Fruit fly (Drosophila melanogaster): ENCODE results near the gene CG32344.

dm6 chr3L:276736-277487 lies 47.6 kb downstream of the CG32344 start, which contains the start of gene RhoGEF3:
- TF ChIP-seq ovo (GFP tag; optimal IDR thresholded peaks at IDR 0.05) (no peak), bab1 (GFP tag; optimal IDR thresholded peaks at IDR 0.05) (no peak), CG14711 (tag; optimal IDR thresholded peaks at IDR 0.05) (no peak), CG33017 (tag; optimal IDR thresholded peaks at IDR 0.05) (no peak), CG1620 (GFP tag; optimal IDR thresholded peaks at IDR 0.05) (no peak), Crg-1 (GFP tag; optimal IDR thresholded peaks at IDR 0.05) (no peak), kay (GFP tag; ENCODE audit: borderline replicate concordance) (no peak), toe (GFP tag; optimal IDR thresholded peaks at IDR 0.05) (no peak), CG5204 (GFP tag; optimal IDR thresholded peaks at IDR 0.05) (no peak), cic (GFP tag; optimal IDR thresholded peaks at IDR 0.05) (no peak), CG12768 (GFP tag; optimal IDR thresholded peaks at IDR 0.05) (no peak), cnc (optimal IDR thresholded peaks at IDR 0.05) (no peak), tj (GFP tag; optimal IDR thresholded peaks at IDR 0.05) (no peak), CG7045 (GFP tag; optimal IDR thresholded peaks at IDR 0.05) (no peak)
